Fruit fly (Drosophila melanogaster) whole organism: Measurements from ENCODE around the gene CG14036.

Source experiments
- CG8478 ChIP-seq: fragments of >200 bp; optimal IDR thresholded peaks from 2 replicates; lab custom pipeline; 2018; ENCODE audit warnings: inconsistent platforms
- psq ChIP-seq: fragments of >200 bp; optimal IDR thresholded peaks from 2 replicates; lab custom pipeline; 2017

dm6 chr2L:5072357-5072756 lies 17.5 kb upstream of the CG14036 start:
- TF ChIP-seq CG8478 (no peak), psq (lab: Kevin White, UChicago) (no peak)
